Fruit fly (Drosophila melanogaster) whole organism, pupa: ENCODE measurements around the gene Bulli.

Experiments used
- CG10348 ChIP-seq: fragments of 200-800 bp; sonication (Bioruptor generic); IDR thresholded peaks from 2 replicates; pipeline ENCODE4 v1.3.6; 2022; ENCODE audit warnings: missing biosample characterization, missing genetic modification characterization
- CG12605 ChIP-seq: fragments of 200-800 bp; sonication (Bioruptor generic); IDR thresholded peaks from 2 replicates; pipeline ENCODE4 v1.3.6; 2022; ENCODE audit warnings: missing biosample characterization, missing genetic modification characterization
- CG13204 ChIP-seq: fragments of 200-800 bp; sonication (Bioruptor generic); optimal IDR thresholded peaks from 2 replicates; lab custom pipeline; 2018; ENCODE audit warnings: missing biosample characterization, mild to moderate bottlenecking, missing genetic modification characterization, moderate library complexity
- CG14655 ChIP-seq: fragments of 200-800 bp; sonication (Bioruptor generic); optimal IDR thresholded peaks from 3 replicates; lab custom pipeline; 2017; ENCODE audit warnings: mild to moderate bottlenecking, missing biosample characterization, missing genetic modification reagents, missing genetic modification characterization
- CG15710 ChIP-seq: fragments of 200-800 bp; sonication (Bioruptor generic); optimal IDR thresholded peaks from 2 replicates; lab custom pipeline; 2018; ENCODE audit warnings: missing biosample characterization, mild to moderate bottlenecking, missing genetic modification characterization, moderate library complexity
- CG17806 ChIP-seq: fragments of 200-800 bp; sonication (Bioruptor generic); optimal IDR thresholded peaks from 2 replicates; lab custom pipeline; 2018; ENCODE audit warnings: missing biosample characterization, mild to moderate bottlenecking, missing genetic modification characterization, moderate library complexity
- CG32121 ChIP-seq: fragments of 200-800 bp; sonication (Bioruptor generic); IDR thresholded peaks from 2 replicates; pipeline ENCODE4 v1.3.6; 2022; ENCODE audit warnings: missing biosample characterization, missing genetic modification characterization
- CG34367 ChIP-seq: fragments of 200-800 bp; sonication (Bioruptor generic); optimal IDR thresholded peaks from 2 replicates; lab custom pipeline; 2018; ENCODE audit warnings: missing biosample characterization, mild to moderate bottlenecking, missing genetic modification characterization
- CG4496 ChIP-seq: fragments of 200-800 bp; sonication (Bioruptor generic); IDR thresholded peaks from 3 replicates; pipeline ENCODE4 v1.3.6; 2022; ENCODE audit warnings: missing biosample characterization, missing genetic modification characterization
- CG8159 ChIP-seq: fragments of 200-800 bp; sonication (Bioruptor generic); optimal IDR thresholded peaks from 3 replicates; lab custom pipeline; 2018; ENCODE audit warnings: missing biosample characterization, mild to moderate bottlenecking, missing genetic modification characterization, moderate library complexity
- CG8301 ChIP-seq: fragments of 200-800 bp; sonication (Bioruptor generic); optimal IDR thresholded peaks from 2 replicates; lab custom pipeline; 2018; ENCODE audit warnings: missing biosample characterization, mild to moderate bottlenecking, missing genetic modification characterization
- CG9948 ChIP-seq: fragments of 200-800 bp; sonication (Bioruptor generic); optimal IDR thresholded peaks from 2 replicates; lab custom pipeline; 2018; ENCODE audit warnings: missing biosample characterization, mild to moderate bottlenecking, missing genetic modification characterization, moderate library complexity
- D1 ChIP-seq: fragments of 200-800 bp; sonication (Bioruptor generic); optimal IDR thresholded peaks from 2 replicates; lab custom pipeline; 2018; ENCODE audit warnings: missing biosample characterization, mild to moderate bottlenecking, missing genetic modification characterization, moderate library complexity
- EcR ChIP-seq: fragments of 200-800 bp; sonication (Bioruptor generic); optimal IDR thresholded peaks from 3 replicates; lab custom pipeline; 2019; ENCODE audit warnings: missing biosample characterization, missing genetic modification characterization, mild to moderate bottlenecking, moderate library complexity, missing genetic modification reagents
- Ets98B ChIP-seq: fragments of 200-800 bp; sonication (Bioruptor generic); IDR thresholded peaks from 2 replicates; pipeline ENCODE4 v1.3.6; 2022; ENCODE audit warnings: missing biosample characterization, missing genetic modification characterization
- Pif1A ChIP-seq: fragments of 200-800 bp; sonication (Bioruptor generic); optimal IDR thresholded peaks from 3 replicates; lab custom pipeline; 2016; ENCODE audit warnings: missing biosample characterization, missing genetic modification characterization
- Pif1B ChIP-seq: fragments of 200-800 bp; sonication (Bioruptor generic); optimal IDR thresholded peaks from 3 replicates; lab custom pipeline; 2016; ENCODE audit warnings: missing biosample characterization, missing genetic modification characterization
- Snoo ChIP-seq: fragments of 200-800 bp; sonication (Bioruptor generic); optimal IDR thresholded peaks from 3 replicates; lab custom pipeline; 2017; ENCODE audit warnings: missing biosample characterization, mild to moderate bottlenecking, missing genetic modification characterization, inconsistent platforms
- fd96Ca ChIP-seq: fragments of 200-800 bp; sonication (Bioruptor generic); IDR thresholded peaks from 3 replicates; pipeline ENCODE4 v1.3.6; 2022; ENCODE audit warnings: missing biosample characterization, missing genetic modification characterization
- gl ChIP-seq: fragments of 200-800 bp; sonication (Bioruptor generic); optimal IDR thresholded peaks from 2 replicates; lab custom pipeline; 2018; ENCODE audit warnings: missing biosample characterization, mild to moderate bottlenecking, missing genetic modification characterization
- rn ChIP-seq: fragments of 200-800 bp; sonication (Bioruptor generic); IDR thresholded peaks from 2 replicates; pipeline ENCODE4 v1.3.6; 2022; ENCODE audit warnings: missing biosample characterization, missing genetic modification characterization

The Bulli gene

dm6 chr3L:6462199-6462598 lies 26.3 kb upstream of the Bulli start:
- peak; percentile 8 for TF ChIP-seq CG9948 (tag; lab: Kevin White, UChicago)
- no peak for TF ChIP-seq CG8159 (tag; lab: Kevin White, UChicago)

dm6 chr3L:6467691-6468329 lies 20.7 kb upstream of the Bulli start:
- TF ChIP-seq CG8301 (tag; lab: Kevin White, UChicago) (no peak), CG8159 (tag; lab: Kevin White, UChicago) (no peak), fd96Ca (no peak), gl (tag; lab: Kevin White, UChicago) (no peak), Snoo (tag; lab: Kevin White, UChicago) (no peak), CG17806 (tag; lab: Kevin White, UChicago) (no peak), CG4496 (GFP tag; lab: Robert Waterston, UW) (no peak), CG12605 (no peak), rn (GFP tag; lab: Robert Waterston, UW) (no peak), CG32121 (GFP tag; lab: Robert Waterston, UW) (no peak), Ets98B (no peak), D1 (tag; lab: Kevin White, UChicago) (no peak), Pif1B (no peak), CG34367 (tag; lab: Kevin White, UChicago) (no peak), CG9948 (tag; lab: Kevin White, UChicago) (no peak), CG10348 (GFP tag; lab: Robert Waterston, UW) (no peak), EcR (GFP tag; lab: Kevin White, UChicago) (no peak), CG14655 (GFP tag; lab: Kevin White, UChicago) (no peak), Pif1A (no peak)

- no peak for TF ChIP-seq gl (tag; lab: Kevin White, UChicago)
- no peak for TF ChIP-seq CG10348 (GFP tag; lab: Robert Waterston, UW)
- no peak for TF ChIP-seq CG14655 (GFP tag; lab: Kevin White, UChicago)
- TF ChIP-seq Pif1B = no peak
- TF ChIP-seq CG8159 (tag; lab: Kevin White, UChicago) = no peak
- TF ChIP-seq D1 (tag; lab: Kevin White, UChicago) = no peak
- TF ChIP-seq CG15710 (tag; lab: Kevin White, UChicago) = no peak
- no peak for TF ChIP-seq rn (GFP tag; lab: Robert Waterston, UW)
- no peak for TF ChIP-seq CG17806 (tag; lab: Kevin White, UChicago)
- no peak for TF ChIP-seq CG32121 (GFP tag; lab: Robert Waterston, UW)
- TF ChIP-seq CG9948 (tag; lab: Kevin White, UChicago) = no peak
- TF ChIP-seq Snoo (tag; lab: Kevin White, UChicago) = no peak
- no peak for TF ChIP-seq CG4496 (GFP tag; lab: Robert Waterston, UW)
- TF ChIP-seq, all 21 proteins: peak for 0
Measured at dm6 chr3L:6469508-6469907, 19.0 kb upstream of the Bulli start.

dm6 chr3L:6471820-6472219 lies 16.7 kb upstream of the Bulli start:
- TF ChIP-seq Snoo (tag; lab: Kevin White, UChicago) = peak; percentile 55
- TF ChIP-seq CG32121 (GFP tag; lab: Robert Waterston, UW) = no peak

dm6 chr3L:6482838-6483237 lies 5.6 kb upstream of the Bulli start:
- peak; percentile 64 for TF ChIP-seq CG15710 (tag; lab: Kevin White, UChicago)
- peak; percentile 87 for TF ChIP-seq CG12605
- TF ChIP-seq CG8159 (tag; lab: Kevin White, UChicago) = peak; percentile 64
- TF ChIP-seq CG9948 (tag; lab: Kevin White, UChicago) = peak; percentile 60
- peak; percentile 85 for TF ChIP-seq CG8301 (tag; lab: Kevin White, UChicago)
- peak; percentile 86 for TF ChIP-seq rn (GFP tag; lab: Robert Waterston, UW)
- TF ChIP-seq Pif1A = peak; percentile 81
- peak; percentile 87 for TF ChIP-seq CG14655 (GFP tag; lab: Kevin White, UChicago)
- peak; percentile 42 for TF ChIP-seq CG34367 (tag; lab: Kevin White, UChicago)
- TF ChIP-seq EcR (GFP tag; lab: Kevin White, UChicago) = no peak
- peak; percentile 95 for TF ChIP-seq Ets98B
- TF ChIP-seq D1 (tag; lab: Kevin White, UChicago) = peak; percentile 44
- peak; percentile 67 for TF ChIP-seq Pif1B
- 0 out of 2 replicates have a peak, but pooled peaks have one; percentile 45 for TF ChIP-seq CG10348 (GFP tag; lab: Robert Waterston, UW)
- TF ChIP-seq CG13204 (GFP tag; lab: Kevin White, UChicago) = no peak
- TF ChIP-seq CG4496 (GFP tag; lab: Robert Waterston, UW) = peak; percentile 94
- peak; percentile 84 for TF ChIP-seq fd96Ca
- peak; percentile 93 for TF ChIP-seq CG32121 (GFP tag; lab: Robert Waterston, UW)
- peak; percentile 19 for TF ChIP-seq Snoo (tag; lab: Kevin White, UChicago)
- peak; percentile 21 for TF ChIP-seq gl (tag; lab: Kevin White, UChicago)
- peak; percentile 68 for TF ChIP-seq CG17806 (tag; lab: Kevin White, UChicago)
